Worm (Caenorhabditis elegans): ENCODE measurements around the gene Y45F10C.6.

Gene Y45F10C.6

DNA sequence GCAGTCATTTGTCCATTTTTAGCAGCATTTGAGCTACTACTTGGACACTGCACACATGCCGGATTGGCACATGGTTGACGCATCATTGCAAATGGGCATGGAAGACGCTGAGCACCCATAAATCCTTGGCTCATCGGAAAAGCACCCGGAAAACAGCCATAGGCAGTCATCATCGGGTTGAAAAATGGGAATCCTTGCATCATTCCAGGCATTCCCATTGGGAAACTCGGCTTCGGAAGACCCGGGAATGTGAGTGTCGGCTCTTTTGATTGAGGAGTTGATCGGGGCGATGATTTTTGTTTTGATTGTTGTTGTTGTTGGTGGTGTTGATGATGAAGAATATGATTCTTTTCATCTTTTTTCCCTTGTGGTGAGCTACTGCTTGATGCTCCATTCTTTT lies 50.6 kb downstream of the Y45F10C.6 start:
- TF ChIP-seq snpc-4 (tag; optimal IDR thresholded peaks at IDR 0.05) (no peak), ama-1 (optimal IDR thresholded peaks at IDR 0.05) (peak; percentile 65)

DNA sequence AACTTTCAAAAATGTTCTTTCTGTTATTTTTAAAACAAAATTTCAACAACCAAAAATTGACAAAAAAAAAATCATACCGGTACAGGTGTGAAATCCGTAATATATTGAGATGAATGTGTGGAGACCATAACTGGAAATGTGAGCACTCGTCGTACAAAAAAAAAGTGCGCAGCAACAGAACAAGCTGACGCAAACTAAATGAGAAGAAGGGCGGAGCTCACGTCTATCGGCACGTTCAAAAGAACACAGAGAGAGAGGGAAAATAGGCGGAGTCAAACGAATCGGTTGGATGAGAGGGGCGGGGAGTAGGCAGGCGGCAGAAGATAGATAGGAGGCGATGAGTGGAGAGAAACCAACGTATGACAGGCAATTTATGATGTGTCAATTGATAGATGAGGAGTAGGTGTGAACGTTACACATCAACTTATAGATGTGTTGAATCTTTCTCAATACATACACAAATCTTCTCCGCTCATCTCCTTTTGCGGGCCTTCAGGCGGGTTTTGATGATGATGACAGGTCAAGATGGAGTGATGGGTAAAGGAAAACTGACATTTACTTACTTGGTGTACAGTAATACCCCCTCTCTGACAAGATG lies 51.8 kb downstream of the Y45F10C.6 start, which contains the start of gene tlp-1:
Gene tlp-1, minus strand, starts transcription at position 255 of the 598 bp plus-strand sequence.
- TF ChIP-seq lin-15B (tag; optimal IDR thresholded peaks at IDR 0.05) (no peak), ceh-82 (tag; optimal IDR thresholded peaks at IDR 0.05) (no peak), nfya-1 (tag; optimal IDR thresholded peaks at IDR 0.05; ENCODE audit: insufficient read depth) (peak; percentile 98), fkh-10 (GFP tag; optimal IDR thresholded peaks at IDR 0.05) (no peak), elt-3 (tag; optimal IDR thresholded peaks at IDR 0.05) (no peak), elt-2 (tag; optimal IDR thresholded peaks at IDR 0.05) (peak; percentile 6), unc-39 (tag; optimal IDR thresholded peaks at IDR 0.05) (no peak), mml-1 (tag; optimal IDR thresholded peaks at IDR 0.05) (no peak), R02D3.7 (tag; optimal IDR thresholded peaks at IDR 0.05) (no peak), ceh-28 (tag; optimal IDR thresholded peaks at IDR 0.05) (peak; percentile 31), fos-1 (tag; optimal IDR thresholded peaks at IDR 0.05) (no peak), sea-2 (GFP tag; optimal IDR thresholded peaks at IDR 0.05) (no peak), aly-2 (tag; optimal IDR thresholded peaks at IDR 0.05) (no peak), nhr-77 (tag; optimal IDR thresholded peaks at IDR 0.05) (no peak), nhr-25 (tag; optimal IDR thresholded peaks at IDR 0.05) (peak; percentile 79), skn-1 (tag; optimal IDR thresholded peaks at IDR 0.05) (no peak), nhr-28 (tag; optimal IDR thresholded peaks at IDR 0.05) (no peak), ztf-4 (tag; optimal IDR thresholded peaks at IDR 0.05) (no peak), fkh-2 (tag; optimal IDR thresholded peaks at IDR 0.05) (no peak), egl-27 (tag; optimal IDR thresholded peaks at IDR 0.05) (no peak), nhr-43 (tag; optimal IDR thresholded peaks at IDR 0.05; ENCODE audit: poor library complexity, severe bottlenecking) (peak; percentile 68), nhr-67 (tag; optimal IDR thresholded peaks at IDR 0.05) (no peak), ztf-11 (tag; optimal IDR thresholded peaks at IDR 0.05) (no peak), mdl-1 (tag; optimal IDR thresholded peaks at IDR 0.05) (no peak), jun-1 (tag; optimal IDR thresholded peaks at IDR 0.05) (no peak), elt-1 (tag; optimal IDR thresholded peaks at IDR 0.05) (peak; percentile 69), daf-12 (tag; optimal IDR thresholded peaks at IDR 0.05) (no peak), hmg-11 (tag; optimal IDR thresholded peaks at IDR 0.05) (peak; percentile 22), ceh-9 (tag; optimal IDR thresholded peaks at IDR 0.05) (no peak), pqm-1 (tag; optimal IDR thresholded peaks at IDR 0.05) (no peak), nhr-11 (tag; optimal IDR thresholded peaks at IDR 0.05) (no peak), zag-1 (tag; optimal IDR thresholded peaks at IDR 0.05) (no peak), lsy-12 (tag; optimal IDR thresholded peaks at IDR 0.05) (no peak), nhr-237 (tag; optimal IDR thresholded peaks at IDR 0.05) (no peak), egl-5 (tag; optimal IDR thresholded peaks at IDR 0.05) (peak; percentile 43), nhr-23 (tag; optimal IDR thresholded peaks at IDR 0.05) (no peak), ceh-16 (tag; optimal IDR thresholded peaks at IDR 0.05) (peak; percentile 58), tbx-2 (tag; optimal IDR thresholded peaks at IDR 0.05) (no peak), unc-62 (GFP tag; optimal IDR thresholded peaks at IDR 0.05) (peak; percentile 94), pha-4 (tag; optimal IDR thresholded peaks at IDR 0.05) (no peak), nhr-76 (tag; optimal IDR thresholded peaks at IDR 0.05) (no peak), ZK546.5 (tag; optimal IDR thresholded peaks at IDR 0.05) (no peak), ama-1 (optimal IDR thresholded peaks at IDR 0.05) (peak; percentile 66), snpc-4 (tag; optimal IDR thresholded peaks at IDR 0.05) (no peak), lin-39 (tag; optimal IDR thresholded peaks at IDR 0.05) (peak; percentile 86), nhr-12 (tag; optimal IDR thresholded peaks at IDR 0.05) (no peak), eor-1 (tag; optimal IDR thresholded peaks at IDR 0.05) (no peak)

Measured in whole organism, L3 larva.